Worm (Caenorhabditis elegans) whole organism, mixed stage, embryonic: Measurements from ENCODE around the gene ZK418.5.

Source experiments
- M03D4.4 ChIP-seq: sonication (generic microtip); optimal IDR thresholded peaks from 2 replicates; lab custom pipeline; 2017; ENCODE audit warnings: mild to moderate bottlenecking, missing genetic modification characterization, missing compliant biosample characterization
- nhr-237 ChIP-seq: fragments of 150-350 bp; optimal IDR thresholded peaks from 2 replicates; lab custom pipeline; 2014; ENCODE audit warnings: missing biosample characterization, missing genetic modification characterization
- nhr-76 ChIP-seq: sonication (generic microtip); optimal IDR thresholded peaks from 2 replicates; lab custom pipeline; 2017; ENCODE audit warnings: missing biosample characterization, missing genetic modification characterization
- snpc-4 ChIP-seq: fragments of 150-350 bp; optimal IDR thresholded peaks from 2 replicates; lab custom pipeline; 2014; ENCODE audit warnings: missing biosample characterization, missing genetic modification characterization
- sptf-1 ChIP-seq: sonication (generic microtip); optimal IDR thresholded peaks from 2 replicates; lab custom pipeline; 2017; ENCODE audit warnings: mild to moderate bottlenecking, missing genetic modification characterization, moderate library complexity, missing compliant biosample characterization
- ztf-11 ChIP-seq: fragments of 150-350 bp; optimal IDR thresholded peaks from 2 replicates; lab custom pipeline; 2014; ENCODE audit warnings: missing biosample characterization, missing genetic modification characterization

- TF ChIP-seq nhr-237 (tag; lab: Kevin White, UChicago) (no peak), snpc-4 (tag; lab: Kevin White, UChicago) (no peak), ztf-11 (tag; lab: Kevin White, UChicago) (no peak), sptf-1 (tag; lab: Kevin White, UChicago) (no peak), nhr-76 (tag; lab: Kevin White, UChicago) (no peak), M03D4.4 (tag; lab: Kevin White, UChicago) (no peak)
Observed at ce11 chrIII:7069981-7070380, 3.7 kb downstream of the ZK418.5 start, which contains the start of gene tmem-17.
